Worm (Caenorhabditis elegans) whole organism, L4 larva: ENCODE measurements around the gene F22E5.7.

ENCODE experiments used
- F26F4.8 ChIP-seq: fragments of 200-800 bp; sonication (Bioruptor generic); conservative IDR thresholded peaks from 2 replicates; pipeline ENCODE4 v1.3.6; 2022; ENCODE audit warnings: missing genetic modification characterization, missing compliant biosample characterization
- ces-1 ChIP-seq: fragments of 150-350 bp; sonication (generic microtip); optimal IDR thresholded peaks from 4 replicates; lab custom pipeline; 2014; ENCODE audit warnings: missing biosample characterization, missing genetic modification reagents, missing genetic modification characterization
- daf-8 ChIP-seq: fragments of 200-800 bp; sonication (Bioruptor generic); IDR thresholded peaks from 2 replicates; pipeline ENCODE4 v1.3.6; 2022; ENCODE audit warnings: missing genetic modification characterization, missing compliant biosample characterization
- dmd-6 ChIP-seq: fragments of 200-800 bp; sonication (Bioruptor generic); IDR thresholded peaks from 2 replicates; pipeline ENCODE4 v1.3.6; 2022; ENCODE audit warnings: missing genetic modification reagents, missing genetic modification characterization, missing compliant biosample characterization
- nhr-76 ChIP-seq: fragments of 150-350 bp; optimal IDR thresholded peaks from 2 replicates; lab custom pipeline; 2014; ENCODE audit warnings: missing biosample characterization, missing genetic modification characterization

DNA sequence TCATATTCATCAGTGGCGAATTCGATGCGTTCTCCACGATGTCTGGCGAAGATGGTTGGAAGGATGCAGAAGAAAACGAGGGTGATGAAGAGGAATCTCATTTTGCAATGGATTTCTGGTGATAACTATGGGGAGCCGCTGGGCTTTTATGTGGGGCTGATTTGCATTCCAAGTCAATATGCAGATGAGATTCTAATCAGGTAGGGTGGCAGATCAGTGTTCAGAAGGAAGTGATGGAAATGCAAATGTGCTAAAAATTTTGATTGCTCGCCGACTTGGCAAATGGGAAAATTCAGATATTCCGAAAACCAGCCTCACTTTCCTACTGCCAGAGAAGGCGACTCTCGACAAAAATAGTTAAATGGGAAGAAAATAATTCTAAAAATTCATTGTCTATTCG, 48.2 kb downstream of the F22E5.7 start, which contains the start of gene nspf-3:
- TF ChIP-seq F26F4.8 (GFP tag; lab: Robert Waterston, UW): no peak
- no peak for TF ChIP-seq ces-1 (GFP tag; lab: Kevin White, UChicago)
- TF ChIP-seq nhr-76 (tag; lab: Kevin White, UChicago): no peak
- TF ChIP-seq dmd-6 (GFP tag; lab: Robert Waterston, UW): no peak
- no peak for TF ChIP-seq daf-8
